Worm (Caenorhabditis elegans): Measurements from ENCODE around the gene C30F2.2.

- TF ChIP-seq pha-4 (tag; optimal IDR thresholded peaks at IDR 0.05) (no peak), nhr-28 (tag; optimal IDR thresholded peaks at IDR 0.05) (no peak), ztf-11 (tag; optimal IDR thresholded peaks at IDR 0.05) (no peak), M03D4.4 (tag; optimal IDR thresholded peaks at IDR 0.05) (no peak), hlh-1 (tag; optimal IDR thresholded peaks at IDR 0.05) (no peak), snpc-4 (tag; optimal IDR thresholded peaks at IDR 0.05) (no peak), sptf-1 (tag; optimal IDR thresholded peaks at IDR 0.05) (no peak), lsy-2 (tag; optimal IDR thresholded peaks at IDR 0.05) (no peak), nhr-12 (tag; optimal IDR thresholded peaks at IDR 0.05) (no peak), unc-120 (tag; optimal IDR thresholded peaks at IDR 0.05; ENCODE audit: poor library complexity, severe bottlenecking) (no peak)
Measured at ce11 chrX:16082024-16082423, 3.0 kb downstream of the C30F2.2 start, which contains the start of gene idpp-14.

Measured in whole organism, mixed stage, embryonic.